Fruit fly (Drosophila melanogaster) whole organism, embryonic: Measurements from ENCODE around the gene phtm.

Experiments used
- Atf3 ChIP-seq: fragments of 200-800 bp; sonication (Bioruptor generic); optimal IDR thresholded peaks from 3 replicates; lab custom pipeline; 2016; ENCODE audit warnings: missing biosample characterization, missing genetic modification characterization
- BEAF-32 ChIP-seq: fragments of 200-800 bp; sonication (Bioruptor generic); optimal IDR thresholded peaks from 3 replicates; lab custom pipeline; 2017; ENCODE audit warnings: missing biosample characterization, missing genetic modification characterization, mild to moderate bottlenecking, moderate library complexity, missing genetic modification reagents
- CG10209 ChIP-seq: fragments of 200-800 bp; sonication (Bioruptor generic); optimal IDR thresholded peaks from 3 replicates; lab custom pipeline; 2017; ENCODE audit warnings: missing biosample characterization, mild to moderate bottlenecking, missing genetic modification characterization, missing genetic modification reagents
- CG11560 ChIP-seq: fragments of 200-800 bp; sonication (Bioruptor generic); IDR thresholded peaks from 3 replicates; pipeline ENCODE4 v1.3.6; 2022; ENCODE audit warnings: missing biosample characterization, missing genetic modification characterization
- CG13287 ChIP-seq: fragments of 200-800 bp; sonication (Bioruptor generic); IDR thresholded peaks from 2 replicates; pipeline ENCODE4 v1.3.6; 2022; ENCODE audit warnings: missing biosample characterization, missing genetic modification characterization; ENCODE audit not compliant: partially characterized antibody
- CG1529 ChIP-seq: fragments of 200-800 bp; sonication (Bioruptor generic); optimal IDR thresholded peaks from 3 replicates; lab custom pipeline; 2018; ENCODE audit warnings: missing biosample characterization, missing genetic modification characterization
- CG2712 ChIP-seq: fragments of 200-800 bp; optimal IDR thresholded peaks from 3 replicates; lab custom pipeline; 2019; ENCODE audit warnings: missing biosample characterization, mild to moderate bottlenecking, missing genetic modification characterization, moderate library complexity
- CG2889 ChIP-seq: fragments of 200-800 bp; sonication (Bioruptor generic); IDR thresholded peaks from 3 replicates; pipeline ENCODE4 v1.3.6; 2022; ENCODE audit warnings: missing biosample characterization, missing genetic modification characterization
- CG3065 ChIP-seq: fragments of 200-800 bp; sonication (Bioruptor generic); optimal IDR thresholded peaks from 2 replicates; lab custom pipeline; 2016; ENCODE audit warnings: missing biosample characterization, missing genetic modification characterization
- CG32772 ChIP-seq: fragments of 200-800 bp; sonication (Bioruptor generic); IDR thresholded peaks from 2 replicates; pipeline ENCODE4 v1.3.6; 2022; ENCODE audit warnings: missing biosample characterization, missing genetic modification characterization
- CG3281 ChIP-seq: fragments of 200-800 bp; sonication (Bioruptor generic); optimal IDR thresholded peaks from 3 replicates; lab custom pipeline; 2017; ENCODE audit warnings: missing biosample characterization, mild to moderate bottlenecking, missing genetic modification characterization
- CG4617 ChIP-seq: fragments of 200-800 bp; sonication (Bioruptor generic); optimal IDR thresholded peaks from 3 replicates; lab custom pipeline; 2016; ENCODE audit warnings: missing biosample characterization, missing genetic modification characterization, borderline replicate concordance
- CG6765 ChIP-seq: fragments of 200-800 bp; sonication (Bioruptor generic); optimal IDR thresholded peaks from 3 replicates; lab custom pipeline; 2017; ENCODE audit warnings: missing biosample characterization, mild to moderate bottlenecking, missing genetic modification characterization
- CG7786 ChIP-seq: fragments of 200-800 bp; sonication (Bioruptor generic); optimal IDR thresholded peaks from 2 replicates; lab custom pipeline; 2016; ENCODE audit warnings: missing biosample characterization, missing genetic modification characterization
- E2f2 ChIP-seq: fragments of 200-800 bp; sonication (Bioruptor generic); IDR thresholded peaks from 2 replicates; pipeline ENCODE4 v1.3.6; 2022; ENCODE audit warnings: missing biosample characterization, missing genetic modification characterization
- Elba2 ChIP-seq: fragments of 200-800 bp; sonication (Bioruptor generic); optimal IDR thresholded peaks from 3 replicates; lab custom pipeline; 2016; ENCODE audit warnings: missing biosample characterization, missing genetic modification characterization
- HmgZ ChIP-seq: fragments of 200-800 bp; sonication (Bioruptor generic); optimal IDR thresholded peaks from 2 replicates; lab custom pipeline; 2018; ENCODE audit warnings: missing biosample characterization, mild to moderate bottlenecking, missing genetic modification characterization
- MBD-R2 ChIP-seq: fragments of 200-800 bp; sonication (Bioruptor generic); IDR thresholded peaks from 2 replicates; pipeline ENCODE4 v1.3.6; 2022; ENCODE audit warnings: missing biosample characterization, missing genetic modification characterization
- MESR4 ChIP-seq: fragments of 200-800 bp; sonication (Bioruptor generic); optimal IDR thresholded peaks from 2 replicates; lab custom pipeline; 2018; ENCODE audit warnings: missing biosample characterization, mild to moderate bottlenecking, missing genetic modification characterization, moderate library complexity
- Max ChIP-seq: fragments of 200-800 bp; sonication (Bioruptor generic); optimal IDR thresholded peaks from 2 replicates; lab custom pipeline; 2016; ENCODE audit warnings: missing biosample characterization, mild to moderate bottlenecking, missing genetic modification characterization
- Med ChIP-seq: fragments of 200-800 bp; sonication (Bioruptor generic); peaks from one replicate; lab custom pipeline; 2016; ENCODE audit warnings: missing biosample characterization, missing genetic modification characterization, mild to moderate bottlenecking, inconsistent platforms, moderate library complexity
- Myb ChIP-seq: fragments of 200-800 bp; sonication (Bioruptor generic); optimal IDR thresholded peaks from 2 replicates; lab custom pipeline; 2016; ENCODE audit warnings: missing biosample characterization, missing genetic modification characterization
- PHDP ChIP-seq: fragments of 200-800 bp; sonication (Bioruptor generic); optimal IDR thresholded peaks from 3 replicates; lab custom pipeline; 2018; ENCODE audit warnings: missing biosample characterization, mild to moderate bottlenecking, missing genetic modification characterization, moderate library complexity
- Scr ChIP-seq: fragments of 200-800 bp; sonication (Bioruptor generic); IDR thresholded peaks from 2 replicates; pipeline ENCODE4 v1.3.6; 2022; ENCODE audit warnings: missing biosample characterization, missing genetic modification characterization; ENCODE audit not compliant: partially characterized antibody
- Sin3A ChIP-seq: fragments of >200 bp; optimal IDR thresholded peaks from 2 replicates; lab custom pipeline; 2018
- bbx ChIP-seq: fragments of 200-800 bp; sonication (Bioruptor generic); IDR thresholded peaks from 2 replicates; pipeline ENCODE4 v1.3.6; 2022; ENCODE audit warnings: missing biosample characterization, missing genetic modification characterization; ENCODE audit not compliant: partially characterized antibody
- bowl ChIP-seq: fragments of 200-800 bp; sonication (Bioruptor generic); IDR thresholded peaks from 2 replicates; pipeline ENCODE4 v1.3.6; 2022; ENCODE audit warnings: missing biosample characterization, missing genetic modification characterization
- ci ChIP-seq: fragments of 200-800 bp; sonication (Bioruptor generic); IDR thresholded peaks from 3 replicates; pipeline ENCODE4 v1.3.6; 2022; ENCODE audit warnings: missing biosample characterization, missing genetic modification characterization
- crp ChIP-seq, 2 experiments: fragments of 200-800 bp; sonication (Bioruptor generic); optimal IDR thresholded peaks; 2 replicates in 1 of 2; 3 replicates in 1 of 2; lab custom pipeline; 2017; ENCODE audit warnings: missing biosample characterization in 2 of 2, missing genetic modification characterization in 2 of 2, mild to moderate bottlenecking in 1 of 2, moderate library complexity in 1 of 2
- dimm ChIP-seq: fragments of 200-800 bp; sonication (Bioruptor generic); IDR thresholded peaks from 2 replicates; pipeline ENCODE4 v1.3.6; 2022; ENCODE audit warnings: missing biosample characterization, missing genetic modification characterization
- fd102C ChIP-seq: fragments of 200-800 bp; sonication (Bioruptor generic); optimal IDR thresholded peaks from 2 replicates; lab custom pipeline; 2018; ENCODE audit warnings: missing biosample characterization, mild to moderate bottlenecking, missing genetic modification characterization, moderate library complexity
- fd96Cb ChIP-seq: fragments of 200-800 bp; sonication (Bioruptor generic); optimal IDR thresholded peaks from 2 replicates; lab custom pipeline; 2018; ENCODE audit warnings: missing biosample characterization, mild to moderate bottlenecking, missing genetic modification characterization, moderate library complexity
- ftz-f1 ChIP-seq: fragments of 200-800 bp; sonication (Bioruptor generic); optimal IDR thresholded peaks from 2 replicates; lab custom pipeline; 2016; ENCODE audit warnings: missing biosample characterization, missing genetic modification characterization
- gfzf ChIP-seq: fragments of 200-800 bp; sonication (Bioruptor generic); optimal IDR thresholded peaks from 2 replicates; lab custom pipeline; 2016; ENCODE audit warnings: missing biosample characterization, mild to moderate bottlenecking, missing genetic modification characterization, moderate library complexity
- hbn ChIP-seq: fragments of 200-800 bp; sonication (Bioruptor generic); IDR thresholded peaks from 2 replicates; pipeline ENCODE4 v1.3.6; 2022; ENCODE audit warnings: missing biosample characterization, missing genetic modification characterization; ENCODE audit not compliant: partially characterized antibody
- her ChIP-seq: fragments of 200-800 bp; sonication (Bioruptor generic); optimal IDR thresholded peaks from 2 replicates; lab custom pipeline; 2016; ENCODE audit warnings: missing biosample characterization, missing genetic modification characterization
- knrl ChIP-seq: fragments of 200-800 bp; sonication (Bioruptor generic); IDR thresholded peaks from 3 replicates; pipeline ENCODE4 v1.3.6; 2022; ENCODE audit warnings: missing biosample characterization, missing genetic modification characterization; ENCODE audit not compliant: partially characterized antibody
- otp ChIP-seq: fragments of 200-800 bp; sonication (Bioruptor generic); IDR thresholded peaks from 3 replicates; pipeline ENCODE4, ENCODE4 v1.3.6; 2022; ENCODE audit warnings: missing biosample characterization, missing genetic modification characterization
- pfk ChIP-seq: fragments of 200-800 bp; sonication (Bioruptor generic); optimal IDR thresholded peaks from 2 replicates; lab custom pipeline; 2018; ENCODE audit warnings: missing biosample characterization, mild to moderate bottlenecking, missing genetic modification characterization, moderate library complexity
- pum ChIP-seq: fragments of 200-800 bp; sonication (Bioruptor generic); optimal IDR thresholded peaks from 2 replicates; lab custom pipeline; 2016; ENCODE audit warnings: missing biosample characterization, missing genetic modification characterization
- pzg ChIP-seq: fragments of 200-800 bp; sonication (Bioruptor generic); optimal IDR thresholded peaks from 3 replicates; lab custom pipeline; 2018; ENCODE audit warnings: missing biosample characterization, mild to moderate bottlenecking, missing genetic modification characterization, moderate library complexity
- row ChIP-seq: fragments of 200-800 bp; sonication (Bioruptor generic); IDR thresholded peaks from 3 replicates; pipeline ENCODE4 v1.3.6; 2022; ENCODE audit warnings: missing biosample characterization, missing genetic modification characterization
- sc ChIP-seq, 3 experiments: fragments of >200 bp in 2 of 3; fragments of 200-800 bp in 1 of 3; sonication (Bioruptor generic) in 1 of 3; optimal IDR thresholded peaks; 2 replicates in 2 of 3; 3 replicates in 1 of 3; lab custom pipeline; 2017; ENCODE audit warnings: mild to moderate bottlenecking in 1 of 3, missing biosample characterization in 1 of 3, missing genetic modification characterization in 1 of 3, missing genetic modification reagents in 1 of 3
- sna ChIP-seq: fragments of 200-800 bp; sonication (Bioruptor generic); IDR thresholded peaks from 2 replicates; pipeline ENCODE4 v1.3.6; 2022; ENCODE audit warnings: missing biosample characterization, missing genetic modification characterization; ENCODE audit not compliant: partially characterized antibody
- stwl ChIP-seq: fragments of 200-800 bp; sonication (Bioruptor generic); optimal IDR thresholded peaks from 3 replicates; lab custom pipeline; 2018; ENCODE audit warnings: missing biosample characterization, mild to moderate bottlenecking, missing genetic modification characterization, moderate library complexity
- unc-4 ChIP-seq: fragments of 200-800 bp; sonication (Bioruptor generic); IDR thresholded peaks from 2 replicates; pipeline ENCODE4 v1.3.6; 2022; ENCODE audit warnings: missing biosample characterization, missing genetic modification characterization; ENCODE audit not compliant: partially characterized antibody
- vfl ChIP-seq: fragments of 200-800 bp; sonication (Bioruptor generic); optimal IDR thresholded peaks from 2 replicates; lab custom pipeline; 2016; ENCODE audit warnings: missing biosample characterization, missing genetic modification characterization

Gene phtm

dm6 chrX:18652879-18653278, 32.7 kb upstream of the phtm start, which contains the start of gene Ing3 (continued):
- TF ChIP-seq sna (GFP tag; lab: Robert Waterston, UW), result peak; percentile 49
- TF ChIP-seq Myb (GFP tag; lab: Kevin White, UChicago), result peak; percentile 31
- TF ChIP-seq her (GFP tag; lab: Kevin White, UChicago), result peak; percentile 57
- TF ChIP-seq knrl, result peak; percentile 60
- peak; percentile 12 for TF ChIP-seq CG2712 (tag; lab: Kevin White, UChicago)
- TF ChIP-seq gfzf (GFP tag; lab: Kevin White, UChicago), result peak; percentile 83
- TF ChIP-seq pfk, result no peak
- TF ChIP-seq dimm (GFP tag; lab: Robert Waterston, UW), result no peak
- peak; percentile 49 for TF ChIP-seq Med (GFP tag; lab: Kevin White, UChicago)
- peak; percentile 74 for TF ChIP-seq unc-4 (GFP tag; lab: Robert Waterston, UW)
- TF ChIP-seq HmgZ, result peak; percentile 30

dm6 chrX:18657012-18657411, 28.6 kb upstream of the phtm start, which contains the start of gene CG6659:
TSS of gene CG6659 (minus strand) at chrX:18657286.
- TF ChIP-seq CG6765 (GFP tag; lab: Kevin White, UChicago) (no peak), fd102C (GFP tag; lab: Kevin White, UChicago) (no peak), CG3281 (no peak), Atf3 (GFP tag; lab: Kevin White, UChicago) (no peak), Max (GFP tag; lab: Kevin White, UChicago) (no peak), Sin3A (lab: Kevin White, UChicago) (peak; percentile 28), stwl (tag; lab: Kevin White, UChicago) (peak; percentile 11), CG11560 (tag; lab: Robert Waterston, UW) (no peak), CG7786 (GFP tag; lab: Kevin White, UChicago) (no peak), bbx (0 out of 2 replicates have a peak, but pooled peaks have one; percentile 22), ci (GFP tag; lab: Robert Waterston, UW) (peak; percentile 20; the same call in 1 of the 3 replicates), CG3065 (GFP tag; lab: Kevin White, UChicago) (peak; percentile 67), Scr (GFP tag; lab: Robert Waterston, UW) (0 out of 2 replicates have a peak, but pooled peaks have one; percentile 30), otp (GFP tag; lab: Robert Waterston, UW) (no peak), BEAF-32 (GFP tag; lab: Kevin White, UChicago) (peak; percentile 47), CG4617 (GFP tag; lab: Kevin White, UChicago) (peak; percentile 24), PHDP (tag; lab: Kevin White, UChicago) (no peak), CG32772 (GFP tag; lab: Robert Waterston, UW) (no peak), MBD-R2 (GFP tag; lab: Robert Waterston, UW) (peak; percentile 88), ftz-f1 (GFP tag; lab: Kevin White, UChicago) (no peak), CG1529 (no peak), Med (GFP tag; lab: Kevin White, UChicago) (peak; percentile 53), bowl (0 out of 2 replicates have a peak, but pooled peaks have one; percentile 19), crp (GFP tag; optimal IDR thresholded peaks at IDR 0.05; lab: Kevin White, UChicago) (peak in 1 of 2 experiments; percentile 87), sc (optimal IDR thresholded peaks at IDR 0.05; lab: Kevin White, UChicago) (no peak), sc (GFP tag; optimal IDR thresholded peaks at IDR 0.05; lab: Kevin White, UChicago) (no peak), pzg (GFP tag; lab: Kevin White, UChicago) (peak; percentile 42), CG13287 (GFP tag; lab: Robert Waterston, UW) (peak; percentile 15), gfzf (GFP tag; lab: Kevin White, UChicago) (peak; percentile 61), E2f2 (GFP tag; lab: Robert Waterston, UW) (no peak), Elba2 (GFP tag; lab: Kevin White, UChicago) (peak; percentile 16), fd96Cb (no peak), hbn (peak; percentile 15; the same call in 1 of the 2 replicates), CG10209 (GFP tag; lab: Kevin White, UChicago) (no peak), vfl (GFP tag; lab: Kevin White, UChicago) (no peak), MESR4 (GFP tag; lab: Kevin White, UChicago) (peak; percentile 55), pum (GFP tag; lab: Kevin White, UChicago) (no peak), sna (GFP tag; lab: Robert Waterston, UW) (peak; percentile 46; the same call in 1 of the 2 replicates), row (peak; percentile 87), CG2889 (GFP tag; lab: Robert Waterston, UW) (no peak)
